Fruit fly (Drosophila melanogaster) S2 (cell line): ENCODE measurements around the gene da.

Experiments
- CG8478 ChIP-seq: fragments of >200 bp; optimal IDR thresholded peaks from 2 replicates; lab custom pipeline; 2018
- CTCF ChIP-seq, 2 experiments: fragments of >200 bp; optimal IDR thresholded peaks; 2 replicates each; lab custom pipeline; 2018

- TF ChIP-seq CTCF (optimal IDR thresholded peaks at IDR 0.05; lab: Kevin White, UChicago) (no peak), CG8478 (lab: Kevin White, UChicago) (no peak)
Measured at dm6 chr2L:10437317-10437716, 49.4 kb downstream of the da start, which contains the start of gene STUB1.
